Worm (Caenorhabditis elegans): ENCODE results near the gene scl-11.

Gene scl-11

ce11 chrIV:13030467-13031299, 20.5 kb upstream of the scl-11 start:
- TF ChIP-seq F13C5.2 (tag; optimal IDR thresholded peaks at IDR 0.05) (peak; percentile 12), hmg-4 (GFP tag; optimal IDR thresholded peaks at IDR 0.05) (peak; percentile 43), ama-1 (optimal IDR thresholded peaks at IDR 0.05) (no peak), tra-4 (tag; optimal IDR thresholded peaks at IDR 0.05) (no peak)

- TF ChIP-seq sea-1 (GFP tag; conservative IDR thresholded peaks at IDR 0.05) (no peak), tbx-37 (GFP tag; conservative IDR thresholded peaks at IDR 0.05) (no peak), hmbx-1 (tag; optimal IDR thresholded peaks at IDR 0.05) (no peak), B0310.2 (tag; optimal IDR thresholded peaks at IDR 0.05) (no peak), tra-4 (tag; optimal IDR thresholded peaks at IDR 0.05) (no peak), F13C5.2 (tag; optimal IDR thresholded peaks at IDR 0.05) (no peak), aly-1 (tag; optimal IDR thresholded peaks at IDR 0.05) (no peak), hnd-1 (tag; optimal IDR thresholded peaks at IDR 0.05) (no peak)
Measured at ce11 chrIV:13032153-13032552, 19.0 kb upstream of the scl-11 start.

ce11 chrIV:13033516-13033915, 17.7 kb upstream of the scl-11 start:
- TF ChIP-seq pes-1 (GFP tag; IDR thresholded peaks at IDR 0.05) (no peak), ama-1 (optimal IDR thresholded peaks at IDR 0.05) (peak; percentile 9)

ce11 chrIV:13035302-13035701, 15.9 kb upstream of the scl-11 start:
- no peak for TF ChIP-seq flt-1 (GFP tag; IDR thresholded peaks at IDR 0.05)
- TF ChIP-seq ceh-13 (GFP tag; optimal IDR thresholded peaks at IDR 0.05), result no peak
- TF ChIP-seq ama-1 (optimal IDR thresholded peaks at IDR 0.05), result no peak
- no peak for TF ChIP-seq hmbx-1 (tag; optimal IDR thresholded peaks at IDR 0.05)
- no peak for TF ChIP-seq aly-1 (tag; optimal IDR thresholded peaks at IDR 0.05)
- no peak for TF ChIP-seq hnd-1 (tag; optimal IDR thresholded peaks at IDR 0.05)
- TF ChIP-seq ceh-36 (tag; optimal IDR thresholded peaks at IDR 0.05), result no peak
- TF ChIP-seq hmg-4 (GFP tag; optimal IDR thresholded peaks at IDR 0.05), result no peak
- TF ChIP-seq pes-1 (GFP tag; IDR thresholded peaks at IDR 0.05), result no peak
- no peak for TF ChIP-seq tbx-37 (GFP tag; conservative IDR thresholded peaks at IDR 0.05)
- TF ChIP-seq ets-7 (tag; optimal IDR thresholded peaks at IDR 0.05), result no peak
- TF ChIP-seq scrt-1 (GFP tag; IDR thresholded peaks at IDR 0.05), result no peak
- no peak for TF ChIP-seq B0310.2 (tag; optimal IDR thresholded peaks at IDR 0.05)
- TF ChIP-seq tbx-11 (GFP tag; IDR thresholded peaks at IDR 0.05), result no peak
- TF ChIP-seq tra-4 (tag; optimal IDR thresholded peaks at IDR 0.05), result no peak
- no peak for TF ChIP-seq F13C5.2 (tag; optimal IDR thresholded peaks at IDR 0.05)
- TF ChIP-seq sea-1 (GFP tag; conservative IDR thresholded peaks at IDR 0.05), result no peak

ce11 chrIV:13036835-13037234, 14.3 kb upstream of the scl-11 start:
- TF ChIP-seq sea-1 (GFP tag; conservative IDR thresholded peaks at IDR 0.05) (no peak), ets-7 (tag; optimal IDR thresholded peaks at IDR 0.05) (no peak), tbx-11 (GFP tag; IDR thresholded peaks at IDR 0.05) (no peak), tra-4 (tag; optimal IDR thresholded peaks at IDR 0.05) (no peak), hnd-1 (tag; optimal IDR thresholded peaks at IDR 0.05) (no peak), hmbx-1 (tag; optimal IDR thresholded peaks at IDR 0.05) (no peak), scrt-1 (GFP tag; IDR thresholded peaks at IDR 0.05) (no peak), F13C5.2 (tag; optimal IDR thresholded peaks at IDR 0.05) (no peak), tbx-37 (GFP tag; conservative IDR thresholded peaks at IDR 0.05) (no peak), ceh-13 (GFP tag; optimal IDR thresholded peaks at IDR 0.05) (no peak), ama-1 (optimal IDR thresholded peaks at IDR 0.05) (no peak), B0310.2 (tag; optimal IDR thresholded peaks at IDR 0.05) (no peak), pes-1 (GFP tag; IDR thresholded peaks at IDR 0.05) (no peak)

- TF ChIP-seq B0310.2 (tag; optimal IDR thresholded peaks at IDR 0.05), result no peak
- TF ChIP-seq F13C5.2 (tag; optimal IDR thresholded peaks at IDR 0.05), result no peak
- no peak for TF ChIP-seq pes-1 (GFP tag; IDR thresholded peaks at IDR 0.05)
- no peak for TF ChIP-seq scrt-1 (GFP tag; IDR thresholded peaks at IDR 0.05)
- no peak for TF ChIP-seq ama-1 (optimal IDR thresholded peaks at IDR 0.05)
- TF ChIP-seq aly-1 (tag; optimal IDR thresholded peaks at IDR 0.05), result no peak
- no peak for TF ChIP-seq tra-4 (tag; optimal IDR thresholded peaks at IDR 0.05)
- TF ChIP-seq hnd-1 (tag; optimal IDR thresholded peaks at IDR 0.05), result no peak
- TF ChIP-seq tbx-37 (GFP tag; conservative IDR thresholded peaks at IDR 0.05), result no peak
- no peak for TF ChIP-seq ceh-36 (tag; optimal IDR thresholded peaks at IDR 0.05)
- TF ChIP-seq hmbx-1 (tag; optimal IDR thresholded peaks at IDR 0.05), result no peak
- no peak for TF ChIP-seq tbx-11 (GFP tag; IDR thresholded peaks at IDR 0.05)
Measured at ce11 chrIV:13038888-13039287, 12.3 kb upstream of the scl-11 start, which contains the start of gene F49E11.2. F49E11.2 (minus strand) TSS chrIV:13038988.

ce11 chrIV:13041486-13041885, 9.7 kb upstream of the scl-11 start:
- TF ChIP-seq B0310.2 (tag; optimal IDR thresholded peaks at IDR 0.05) (no peak), F13C5.2 (tag; optimal IDR thresholded peaks at IDR 0.05) (no peak), hnd-1 (tag; optimal IDR thresholded peaks at IDR 0.05) (no peak), hmbx-1 (tag; optimal IDR thresholded peaks at IDR 0.05) (no peak), aly-1 (tag; optimal IDR thresholded peaks at IDR 0.05) (no peak), sea-1 (GFP tag; conservative IDR thresholded peaks at IDR 0.05) (no peak), ama-1 (optimal IDR thresholded peaks at IDR 0.05) (no peak)

- TF ChIP-seq tbx-11 (GFP tag; IDR thresholded peaks at IDR 0.05), result no peak
- no peak for TF ChIP-seq F13C5.2 (tag; optimal IDR thresholded peaks at IDR 0.05)
- no peak for TF ChIP-seq tra-4 (tag; optimal IDR thresholded peaks at IDR 0.05)
- TF ChIP-seq sea-1 (GFP tag; conservative IDR thresholded peaks at IDR 0.05), result no peak
- no peak for TF ChIP-seq ets-7 (tag; optimal IDR thresholded peaks at IDR 0.05)
- TF ChIP-seq flt-1 (GFP tag; IDR thresholded peaks at IDR 0.05), result no peak
- no peak for TF ChIP-seq hmbx-1 (tag; optimal IDR thresholded peaks at IDR 0.05)
- no peak for TF ChIP-seq ama-1 (optimal IDR thresholded peaks at IDR 0.05)
- TF ChIP-seq B0310.2 (tag; optimal IDR thresholded peaks at IDR 0.05), result no peak
- TF ChIP-seq hnd-1 (tag; optimal IDR thresholded peaks at IDR 0.05), result no peak
- no peak for TF ChIP-seq hmg-4 (GFP tag; optimal IDR thresholded peaks at IDR 0.05)
- no peak for TF ChIP-seq pes-1 (GFP tag; IDR thresholded peaks at IDR 0.05)
- TF ChIP-seq ceh-36 (tag; optimal IDR thresholded peaks at IDR 0.05), result no peak
- TF ChIP-seq scrt-1 (GFP tag; IDR thresholded peaks at IDR 0.05), result no peak
- no peak for TF ChIP-seq ceh-13 (GFP tag; optimal IDR thresholded peaks at IDR 0.05)
- no peak for TF ChIP-seq aly-1 (tag; optimal IDR thresholded peaks at IDR 0.05)
- TF ChIP-seq tbx-37 (GFP tag; conservative IDR thresholded peaks at IDR 0.05), result no peak
Measured at ce11 chrIV:13042091-13042490, 9.1 kb upstream of the scl-11 start, which contains the start of gene amt-2. amt-2 (plus strand) TSS chrIV:13042391.
